Fruit fly (Drosophila melanogaster) whole organism, embryonic: ENCODE results near the gene CG31344.

Experiments used
- ATbp ChIP-seq: fragments of 200-800 bp; sonication (Bioruptor generic); optimal IDR thresholded peaks from 2 replicates; lab custom pipeline; 2017; ENCODE audit warnings: missing biosample characterization, mild to moderate bottlenecking, missing genetic modification characterization, missing genetic modification reagents
- Abd-B ChIP-seq: fragments of 200-800 bp; sonication (Bioruptor generic); optimal IDR thresholded peaks from 2 replicates; lab custom pipeline; 2018; ENCODE audit warnings: missing biosample characterization, mild to moderate bottlenecking, missing genetic modification characterization, moderate library complexity
- Adf1 ChIP-seq: fragments of 200-800 bp; sonication (Bioruptor generic); IDR thresholded peaks from 2 replicates; pipeline ENCODE4 v1.3.6; 2022; ENCODE audit warnings: missing biosample characterization, missing genetic modification characterization
- B-H1 ChIP-seq: fragments of 200-800 bp; sonication (Bioruptor generic); IDR thresholded peaks from 3 replicates; pipeline ENCODE4 v1.3.6; 2022; ENCODE audit warnings: missing biosample characterization, missing genetic modification characterization
- CG10654 ChIP-seq: fragments of 200-800 bp; sonication (Bioruptor generic); optimal IDR thresholded peaks from 2 replicates; lab custom pipeline; 2016; ENCODE audit warnings: missing biosample characterization, missing genetic modification characterization
- CG11398 ChIP-seq: fragments of 200-800 bp; sonication (Bioruptor generic); optimal IDR thresholded peaks from 2 replicates; lab custom pipeline; 2016; ENCODE audit warnings: missing biosample characterization, missing genetic modification characterization
- CG11723 ChIP-seq: fragments of 200-800 bp; sonication (Bioruptor generic); optimal IDR thresholded peaks from 2 replicates; lab custom pipeline; 2017; ENCODE audit warnings: missing biosample characterization, mild to moderate bottlenecking, missing genetic modification characterization
- CG14014 ChIP-seq: fragments of 200-800 bp; sonication (Bioruptor generic); IDR thresholded peaks from 2 replicates; pipeline ENCODE4 v1.3.6; 2022; ENCODE audit warnings: missing biosample characterization, missing genetic modification characterization
- CG15073 ChIP-seq: fragments of 200-800 bp; sonication (Bioruptor generic); optimal IDR thresholded peaks from 2 replicates; lab custom pipeline; 2016; ENCODE audit warnings: missing biosample characterization, missing genetic modification characterization
- CG17612 ChIP-seq: fragments of 200-800 bp; sonication (Bioruptor generic); IDR thresholded peaks from 2 replicates; pipeline ENCODE4 v1.3.6; 2022; ENCODE audit warnings: missing biosample characterization, missing genetic modification characterization
- CG18476 ChIP-seq: fragments of 200-800 bp; sonication (Bioruptor generic); optimal IDR thresholded peaks from 2 replicates; lab custom pipeline; 2016; ENCODE audit warnings: missing biosample characterization, mild to moderate bottlenecking, missing genetic modification characterization
- CG18764 ChIP-seq: fragments of 200-800 bp; sonication (Bioruptor generic); optimal IDR thresholded peaks from 3 replicates; lab custom pipeline; 2016; ENCODE audit warnings: missing biosample characterization, missing genetic modification characterization
- CG2712 ChIP-seq: fragments of 200-800 bp; optimal IDR thresholded peaks from 3 replicates; lab custom pipeline; 2019; ENCODE audit warnings: missing biosample characterization, mild to moderate bottlenecking, missing genetic modification characterization, moderate library complexity
- CG32767 ChIP-seq: fragments of 200-800 bp; sonication (Bioruptor generic); IDR thresholded peaks from 2 replicates; pipeline ENCODE4 v1.3.6; 2022; ENCODE audit warnings: missing biosample characterization, missing genetic modification characterization
- CG32772 ChIP-seq: fragments of 200-800 bp; sonication (Bioruptor generic); IDR thresholded peaks from 2 replicates; pipeline ENCODE4 v1.3.6; 2022; ENCODE audit warnings: missing biosample characterization, missing genetic modification characterization
- CG3407 ChIP-seq: fragments of 200-800 bp; sonication (Bioruptor generic); optimal IDR thresholded peaks from 2 replicates; lab custom pipeline; 2018; ENCODE audit warnings: missing biosample characterization, mild to moderate bottlenecking, missing genetic modification characterization
- CG34376 ChIP-seq: fragments of 200-800 bp; sonication (Bioruptor generic); optimal IDR thresholded peaks from 2 replicates; lab custom pipeline; 2018; ENCODE audit warnings: missing biosample characterization, mild to moderate bottlenecking, missing genetic modification characterization
- CG4707 ChIP-seq: fragments of 200-800 bp; sonication (Bioruptor generic); optimal IDR thresholded peaks from 2 replicates; lab custom pipeline; 2018; ENCODE audit warnings: missing biosample characterization, mild to moderate bottlenecking, missing genetic modification characterization, moderate library complexity
- CG6272 ChIP-seq: fragments of 200-800 bp; sonication (Bioruptor generic); IDR thresholded peaks from 2 replicates; pipeline ENCODE4 v1.3.6; 2022; ENCODE audit warnings: missing biosample characterization, missing genetic modification characterization
- CG6765 ChIP-seq: fragments of 200-800 bp; sonication (Bioruptor generic); optimal IDR thresholded peaks from 3 replicates; lab custom pipeline; 2017; ENCODE audit warnings: missing biosample characterization, mild to moderate bottlenecking, missing genetic modification characterization
- CG7372 ChIP-seq: fragments of 200-800 bp; sonication (Bioruptor generic); IDR thresholded peaks from 2 replicates; pipeline ENCODE4 v1.3.6; 2022; ENCODE audit warnings: missing biosample characterization, missing genetic modification characterization
- CG9437 ChIP-seq: fragments of 200-800 bp; sonication (Bioruptor generic); optimal IDR thresholded peaks from 2 replicates; lab custom pipeline; 2018; ENCODE audit warnings: missing biosample characterization, mild to moderate bottlenecking, missing genetic modification characterization
- Ets65A ChIP-seq: fragments of 200-800 bp; sonication (Bioruptor generic); peaks from one replicate; lab custom pipeline; 2016; ENCODE audit warnings: missing biosample characterization, missing genetic modification characterization
- Hr51 ChIP-seq, 2 experiments: fragments of 200-800 bp; sonication (Bioruptor generic); optimal IDR thresholded peaks; 2 replicates in 1 of 2; 3 replicates in 1 of 2; lab custom pipeline; 2016 to 2018; ENCODE audit warnings: missing biosample characterization in 2 of 2, missing genetic modification characterization in 2 of 2, mild to moderate bottlenecking in 1 of 2, moderate library complexity in 1 of 2
- Jarid2 ChIP-seq: fragments of 200-800 bp; sonication (Bioruptor generic); optimal IDR thresholded peaks from 3 replicates; lab custom pipeline; 2017; ENCODE audit warnings: mild to moderate bottlenecking, missing biosample characterization, missing genetic modification reagents, missing genetic modification characterization
- Lhr ChIP-seq: fragments of 200-800 bp; sonication (Bioruptor generic); optimal IDR thresholded peaks from 3 replicates; lab custom pipeline; 2017; ENCODE audit warnings: mild to moderate bottlenecking, missing biosample characterization, missing genetic modification reagents, missing genetic modification characterization
- NfI ChIP-seq: fragments of 200-800 bp; sonication (Bioruptor generic); optimal IDR thresholded peaks from 3 replicates; lab custom pipeline; 2018; ENCODE audit warnings: missing biosample characterization, mild to moderate bottlenecking, missing genetic modification characterization, moderate library complexity
- Rx ChIP-seq: fragments of 200-800 bp; sonication (Bioruptor generic); IDR thresholded peaks from 2 replicates; pipeline ENCODE4 v1.3.6; 2022; ENCODE audit warnings: missing biosample characterization, missing genetic modification characterization
- Tbp ChIP-seq: fragments of >200 bp; optimal IDR thresholded peaks from 2 replicates; lab custom pipeline; 2018; ENCODE audit warnings: missing biosample characterization, missing genetic modification characterization
- Xrp1 ChIP-seq: fragments of 200-800 bp; sonication (Bioruptor generic); IDR thresholded peaks from 2 replicates; pipeline ENCODE4 v1.3.6; 2022; ENCODE audit warnings: missing biosample characterization, missing genetic modification characterization
- ap ChIP-seq: fragments of 200-800 bp; sonication (Bioruptor generic); IDR thresholded peaks from 2 replicates; pipeline ENCODE4 v1.3.6; 2022; ENCODE audit warnings: missing biosample characterization, missing genetic modification characterization
- ash1 ChIP-seq: fragments of 200-800 bp; sonication (Bioruptor generic); optimal IDR thresholded peaks from 2 replicates; lab custom pipeline; 2018; ENCODE audit warnings: missing biosample characterization, mild to moderate bottlenecking, missing genetic modification characterization
- danr ChIP-seq: fragments of 200-800 bp; sonication (Bioruptor generic); IDR thresholded peaks from 2 replicates; pipeline ENCODE4 v1.3.6; 2022; ENCODE audit warnings: missing biosample characterization, missing genetic modification characterization
- gem ChIP-seq: fragments of 200-800 bp; sonication (Bioruptor generic); optimal IDR thresholded peaks from 2 replicates; lab custom pipeline; 2019; ENCODE audit warnings: missing biosample characterization, mild to moderate bottlenecking, missing genetic modification characterization, moderate library complexity
- gro ChIP-seq: fragments of 200-800 bp; sonication (Bioruptor generic); optimal IDR thresholded peaks from 2 replicates; lab custom pipeline; 2016; ENCODE audit warnings: missing biosample characterization, missing genetic modification characterization
- gsb-n ChIP-seq: fragments of 200-800 bp; sonication (Bioruptor generic); optimal IDR thresholded peaks from 3 replicates; lab custom pipeline; 2018; ENCODE audit warnings: missing biosample characterization, mild to moderate bottlenecking, missing genetic modification characterization
- h ChIP-seq: fragments of >200 bp; optimal IDR thresholded peaks from 2 replicates; lab custom pipeline; 2017
- kni ChIP-seq: fragments of 200-800 bp; sonication (Bioruptor generic); optimal IDR thresholded peaks from 3 replicates; lab custom pipeline; 2017; ENCODE audit warnings: mild to moderate bottlenecking, missing biosample characterization, missing genetic modification reagents, missing genetic modification characterization
- mld ChIP-seq: fragments of 200-800 bp; sonication (Bioruptor generic); IDR thresholded peaks from 3 replicates; pipeline ENCODE4 v1.3.6; 2022; ENCODE audit warnings: missing biosample characterization, missing genetic modification characterization; ENCODE audit not compliant: partially characterized antibody
- pros ChIP-seq: fragments of 200-800 bp; sonication (Bioruptor generic); optimal IDR thresholded peaks from 3 replicates; lab custom pipeline; 2019; ENCODE audit warnings: missing biosample characterization, mild to moderate bottlenecking, missing genetic modification characterization, moderate library complexity
- run ChIP-seq: fragments of 200-800 bp; sonication (Bioruptor generic); optimal IDR thresholded peaks from 3 replicates; lab custom pipeline; 2018; ENCODE audit warnings: missing biosample characterization, mild to moderate bottlenecking, missing genetic modification characterization
- sc ChIP-seq, 3 experiments: fragments of >200 bp in 2 of 3; fragments of 200-800 bp in 1 of 3; sonication (Bioruptor generic) in 1 of 3; optimal IDR thresholded peaks; 2 replicates in 2 of 3; 3 replicates in 1 of 3; lab custom pipeline; 2017; ENCODE audit warnings: mild to moderate bottlenecking in 1 of 3, missing biosample characterization in 1 of 3, missing genetic modification characterization in 1 of 3, missing genetic modification reagents in 1 of 3
- sisA ChIP-seq: fragments of 200-800 bp; sonication (Bioruptor generic); IDR thresholded peaks from 2 replicates; pipeline ENCODE4 v1.3.6; 2022; ENCODE audit warnings: missing biosample characterization, missing genetic modification characterization
- slp2 ChIP-seq: fragments of 200-800 bp; sonication (Bioruptor generic); optimal IDR thresholded peaks from 2 replicates; lab custom pipeline; 2016; ENCODE audit warnings: missing biosample characterization, missing genetic modification characterization
- trem ChIP-seq: fragments of 200-800 bp; optimal IDR thresholded peaks from 3 replicates; lab custom pipeline; 2019; ENCODE audit warnings: missing biosample characterization, mild to moderate bottlenecking, missing genetic modification characterization, moderate library complexity
- wdn ChIP-seq: fragments of 200-800 bp; sonication (Bioruptor generic); IDR thresholded peaks from 2 replicates; pipeline ENCODE4 v1.3.6; 2022; ENCODE audit warnings: missing biosample characterization, missing genetic modification characterization
- zf30C ChIP-seq: fragments of 200-800 bp; sonication (Bioruptor generic); optimal IDR thresholded peaks from 3 replicates; lab custom pipeline; 2018; ENCODE audit warnings: missing biosample characterization, mild to moderate bottlenecking, missing genetic modification characterization

Gene CG31344

DNA sequence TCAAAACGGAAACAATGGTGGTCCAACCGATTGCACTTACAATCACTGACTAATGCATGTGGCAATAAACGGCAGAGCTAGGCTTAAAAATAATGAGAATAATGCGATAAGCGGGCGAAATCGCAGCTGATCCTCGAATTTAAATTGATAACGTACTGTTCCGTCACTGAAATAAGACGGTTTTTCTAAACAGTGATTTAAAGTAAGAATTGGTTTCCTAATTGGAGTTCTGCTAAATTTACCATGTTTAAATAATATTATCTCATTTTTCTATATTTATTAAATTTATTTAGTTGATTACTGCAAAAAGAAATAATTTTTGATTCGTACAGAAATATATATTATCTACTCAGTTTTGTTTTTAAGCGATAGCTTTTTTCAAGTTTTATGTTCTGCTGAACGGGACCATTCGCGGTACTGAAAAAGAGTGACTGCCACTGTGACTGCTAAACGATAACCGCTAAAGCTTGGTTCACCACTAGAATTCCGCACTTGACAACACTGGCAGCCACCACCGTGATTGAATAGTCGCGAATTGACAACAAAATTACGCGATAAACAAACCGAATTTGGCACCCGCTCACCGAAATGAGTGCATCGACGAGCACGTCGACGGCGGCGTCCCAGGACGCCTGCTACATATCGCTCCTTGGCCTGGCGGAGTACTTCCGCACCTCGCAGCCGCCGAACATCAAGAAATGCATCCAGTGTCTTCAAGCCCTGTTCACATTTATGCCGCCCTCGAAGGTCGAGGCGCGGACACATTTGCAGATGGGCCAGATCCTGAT, 16.2 kb downstream of the CG31344 start, which contains the start of the genes Spn88Eb and Mau2 (continued):
- peak; percentile 90 for TF ChIP-seq CG2712 (tag; lab: Kevin White, UChicago)
- peak; percentile 13 for TF ChIP-seq CG18476
- no peak for TF ChIP-seq danr (GFP tag; lab: Robert Waterston, UW)
- peak; percentile 76 for TF ChIP-seq wdn (GFP tag; lab: Robert Waterston, UW)
- no peak for TF ChIP-seq Jarid2
- TF ChIP-seq CG4707 (GFP tag; lab: Kevin White, UChicago) = no peak
- peak; percentile 5 for TF ChIP-seq slp2 (GFP tag; lab: Kevin White, UChicago)
- TF ChIP-seq CG34376 (GFP tag; lab: Kevin White, UChicago) = peak; percentile 70
- TF ChIP-seq kni (GFP tag; lab: Kevin White, UChicago) = no peak
- no peak for TF ChIP-seq CG15073
- TF ChIP-seq gsb-n = no peak
- no peak for TF ChIP-seq gem (tag; lab: Kevin White, UChicago)
- TF ChIP-seq Adf1 (GFP tag; lab: Robert Waterston, UW) = peak; percentile 49; the same call in 1 of the 2 replicates
- peak; percentile 78 for TF ChIP-seq gro (GFP tag; lab: Kevin White, UChicago)
- TF ChIP-seq B-H1 = peak; percentile 57; the same call in 2 of the 3 replicates
- TF ChIP-seq run (tag; lab: Kevin White, UChicago) = no peak
- TF ChIP-seq zf30C (GFP tag; lab: Kevin White, UChicago) = no peak
- TF ChIP-seq CG6272 (GFP tag; lab: Robert Waterston, UW) = peak; percentile 75
- peak; percentile 97 for TF ChIP-seq Ets65A (GFP tag; lab: Kevin White, UChicago)
- TF ChIP-seq ash1 (GFP tag; lab: Kevin White, UChicago) = no peak
- peak; percentile 49 for TF ChIP-seq trem (tag; lab: Kevin White, UChicago)
- no peak for TF ChIP-seq CG11398 (GFP tag; lab: Kevin White, UChicago)
- TF ChIP-seq ap (GFP tag; lab: Robert Waterston, UW) = no peak
- no peak for TF ChIP-seq CG6765 (GFP tag; lab: Kevin White, UChicago)
- no peak for TF ChIP-seq sc (optimal IDR thresholded peaks at IDR 0.05; lab: Kevin White, UChicago)
- no peak for TF ChIP-seq sc (GFP tag; optimal IDR thresholded peaks at IDR 0.05; lab: Kevin White, UChicago)
- TF ChIP-seq CG11723 = no peak
- peak; percentile 48 for TF ChIP-seq CG18764 (GFP tag; lab: Kevin White, UChicago)
- peak; percentile 36 for TF ChIP-seq CG14014 (GFP tag; lab: Robert Waterston, UW)
- TF ChIP-seq CG10654 (GFP tag; lab: Kevin White, UChicago) = peak; percentile 34
- peak in 1 of 2 experiments; percentile 79 for TF ChIP-seq Hr51 (GFP tag; optimal IDR thresholded peaks at IDR 0.05; lab: Kevin White, UChicago)
- TF ChIP-seq pros (GFP tag; lab: Kevin White, UChicago) = no peak
- peak; percentile 73 for TF ChIP-seq NfI (GFP tag; lab: Kevin White, UChicago)
- TF ChIP-seq Abd-B (GFP tag; lab: Kevin White, UChicago) = peak; percentile 63
- no peak for TF ChIP-seq h (lab: Kevin White, UChicago)
- peak; percentile 78 for TF ChIP-seq Xrp1 (GFP tag; lab: Robert Waterston, UW)
- peak; percentile 67 for TF ChIP-seq Rx (GFP tag; lab: Robert Waterston, UW)
- peak; percentile 31 for TF ChIP-seq CG3407
- no peak for TF ChIP-seq ATbp (GFP tag; lab: Kevin White, UChicago)
- TF ChIP-seq Lhr = peak; percentile 34
- TF ChIP-seq Tbp (GFP tag; lab: Kevin White, UChicago) = no peak
- peak; percentile 53; the same call in 1 of the 2 replicates for TF ChIP-seq CG17612 (GFP tag; lab: Robert Waterston, UW)
- TF ChIP-seq CG7372 (GFP tag; lab: Robert Waterston, UW) = peak; percentile 71; the same call in 1 of the 2 replicates
- peak; percentile 11; the same call in 1 of the 3 replicates for TF ChIP-seq mld (GFP tag; lab: Robert Waterston, UW)
- TF ChIP-seq sisA = peak; percentile 62
- TF ChIP-seq CG32772 = peak; percentile 57; the same call in 1 of the 2 replicates
- 0 out of 2 replicates have a peak, but pooled peaks have one; percentile 52 for TF ChIP-seq CG32767
- TF ChIP-seq CG9437 (GFP tag; lab: Kevin White, UChicago) = peak; percentile 38
